Fruit fly (Drosophila melanogaster): ENCODE data around the gene exex.

Gene exex

DNA sequence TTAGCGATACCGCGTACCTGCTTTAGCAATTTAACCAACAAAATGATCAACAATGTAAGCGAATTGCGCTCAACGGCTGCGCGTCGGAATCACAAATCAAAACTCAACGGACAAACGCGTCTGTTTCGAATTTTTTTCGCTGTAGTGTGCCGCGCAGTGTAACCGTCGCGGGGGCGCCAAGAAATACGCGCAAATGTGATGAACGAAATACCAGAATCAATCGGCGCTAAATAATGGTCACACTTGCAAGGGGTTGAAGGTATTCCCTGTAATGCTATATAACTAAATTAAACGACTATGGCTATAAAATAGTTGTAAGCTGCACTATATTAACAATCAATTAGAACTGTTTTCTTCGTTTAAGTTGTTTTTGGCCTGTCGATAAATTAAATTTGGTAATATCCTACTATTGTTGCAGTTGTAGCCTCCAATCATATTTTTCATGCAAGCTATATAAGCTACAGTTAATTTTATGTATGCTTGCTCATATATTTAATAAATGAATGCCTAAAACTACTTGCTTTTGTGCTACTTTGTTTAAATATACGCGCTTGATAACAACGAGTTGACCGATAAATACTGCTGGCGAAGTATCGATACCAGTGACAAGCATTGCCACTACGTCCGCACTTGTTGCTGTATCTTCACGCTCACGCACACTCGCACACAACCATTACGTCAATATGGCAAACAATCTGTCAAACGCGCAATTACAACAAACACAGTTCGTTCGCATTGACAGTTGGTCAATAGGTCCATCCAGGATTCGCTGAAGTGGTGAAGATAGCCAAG is 36.0 kb upstream of the exex start, which contains the start of the genes pbl and CG8281 (continued):
- TF ChIP-seq CG13296 (GFP tag; optimal IDR thresholded peaks at IDR 0.05) (no peak), CG2889 (GFP tag; IDR thresholded peaks at IDR 0.05) (no peak), onecut (GFP tag; IDR thresholded peaks at IDR 0.05) (peak; percentile 21; the same call in 1 of the 2 replicates), CG9727 (GFP tag; optimal IDR thresholded peaks at IDR 0.05) (peak; percentile 55), CG16779 (GFP tag; IDR thresholded peaks at IDR 0.05) (no peak), dan (GFP tag; IDR thresholded peaks at IDR 0.05) (no peak), ash1 (GFP tag; optimal IDR thresholded peaks at IDR 0.05) (no peak), bigmax (GFP tag; optimal IDR thresholded peaks at IDR 0.05) (no peak), CTCF (GFP tag; optimal IDR thresholded peaks at IDR 0.05) (no peak), slp2 (GFP tag; optimal IDR thresholded peaks at IDR 0.05) (no peak), fd96Cb (tag; optimal IDR thresholded peaks at IDR 0.05) (peak; percentile 48), CoRest (tag; optimal IDR thresholded peaks at IDR 0.05) (peak; percentile 62), CG13123 (GFP tag; optimal IDR thresholded peaks at IDR 0.05) (peak; percentile 35), CG11504 (tag; optimal IDR thresholded peaks at IDR 0.05) (peak; percentile 64), Six4 (GFP tag; optimal IDR thresholded peaks at IDR 0.05) (peak; percentile 1), MESR4 (GFP tag; optimal IDR thresholded peaks at IDR 0.05) (peak; percentile 99), CG32772 (GFP tag; IDR thresholded peaks at IDR 0.05) (peak; percentile 50; the same call in 1 of the 2 replicates), fru (optimal IDR thresholded peaks at IDR 0.05) (peak; percentile 58), crp (GFP tag; optimal IDR thresholded peaks at IDR 0.05) (peak in 1 of 2 experiments; percentile 12), Sin3A (optimal IDR thresholded peaks at IDR 0.05) (peak; percentile 83), insv (GFP tag; optimal IDR thresholded peaks at IDR 0.05) (no peak), CG16813 (GFP tag; IDR thresholded peaks at IDR 0.05; ENCODE audit: partially characterized antibody) (peak; percentile 75), CG12659 (GFP tag; optimal IDR thresholded peaks at IDR 0.05) (peak; percentile 68), ro (GFP tag; IDR thresholded peaks at IDR 0.05) (no peak), tll (GFP tag; optimal IDR thresholded peaks at IDR 0.05) (no peak), TFAM (GFP tag; optimal IDR thresholded peaks at IDR 0.05) (no peak), CG2129 (GFP tag; IDR thresholded peaks at IDR 0.05; ENCODE audit: partially characterized antibody) (peak; percentile 45), CG31441 (GFP tag; IDR thresholded peaks at IDR 0.05) (peak; percentile 41; the same call in 1 of the 2 replicates), cwo (GFP tag; optimal IDR thresholded peaks at IDR 0.05) (peak; percentile 23)

DNA sequence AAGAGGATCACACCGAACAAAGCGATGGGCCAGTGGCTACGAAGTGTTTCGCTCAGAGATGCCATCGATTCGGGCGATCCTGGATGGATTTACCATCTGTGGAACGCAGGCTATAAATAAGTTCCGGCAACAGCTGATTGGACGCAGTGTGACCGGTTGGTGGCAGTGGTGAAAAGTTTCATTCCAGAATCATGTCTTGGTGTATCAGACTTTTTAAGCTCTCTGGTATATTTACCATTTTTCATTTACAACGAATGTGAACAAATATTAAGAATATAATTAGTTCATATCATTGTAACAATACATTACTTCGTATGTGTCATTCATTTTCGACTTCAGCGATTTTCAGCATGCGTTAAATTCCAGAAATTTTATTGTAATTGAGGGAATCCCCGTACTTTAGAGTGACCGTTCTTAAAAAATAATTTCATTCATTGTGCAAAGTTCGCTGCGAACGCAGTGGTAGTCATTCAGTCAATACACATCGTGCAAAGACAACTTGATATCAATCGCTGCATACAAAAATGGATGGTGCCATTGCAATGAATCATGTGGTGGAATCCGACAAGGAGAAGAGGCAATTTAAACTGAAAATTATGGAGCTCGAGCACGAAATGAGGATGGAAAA is 32.9 kb upstream of the exex start, which contains the start of gene Tmem43:
Gene Tmem43 (minus strand): TSS at position 152 of the 628 bp plus-strand sequence.
- TF ChIP-seq NFAT (GFP tag; IDR thresholded peaks at IDR 0.05) (no peak), CG17802 (tag; optimal IDR thresholded peaks at IDR 0.05) (no peak), crol (GFP tag; IDR thresholded peaks at IDR 0.05) (no peak), CG4424 (GFP tag; optimal IDR thresholded peaks at IDR 0.05) (no peak), CG1603 (tag; optimal IDR thresholded peaks at IDR 0.05) (peak; percentile 41), CG31388 (GFP tag; optimal IDR thresholded peaks at IDR 0.05) (no peak), ranshi (GFP tag; IDR thresholded peaks at IDR 0.05) (no peak), cg (GFP tag; optimal IDR thresholded peaks at IDR 0.05) (no peak), Poxn (GFP tag; IDR thresholded peaks at IDR 0.05) (no peak), Hr51 (GFP tag; optimal IDR thresholded peaks at IDR 0.05) (no peak), Dad (GFP tag; optimal IDR thresholded peaks at IDR 0.05) (no peak), bab2 (GFP tag; optimal IDR thresholded peaks at IDR 0.05) (no peak), Lhr (GFP tag; optimal IDR thresholded peaks at IDR 0.05) (peak; percentile 35), CG3726 (GFP tag; IDR thresholded peaks at IDR 0.05) (no peak), Rfx (GFP tag; IDR thresholded peaks at IDR 0.05) (no peak), hth (optimal IDR thresholded peaks at IDR 0.05) (no peak), Scr (GFP tag; IDR thresholded peaks at IDR 0.05; ENCODE audit: partially characterized antibody) (no peak), knrl (GFP tag; IDR thresholded peaks at IDR 0.05; ENCODE audit: partially characterized antibody) (0 out of 3 replicates have a peak, but pooled peaks have one; percentile 16), hkb (optimal IDR thresholded peaks at IDR 0.05) (no peak), hkb (GFP tag; IDR thresholded peaks at IDR 0.05) (no peak), CG15601 (tag; optimal IDR thresholded peaks at IDR 0.05) (no peak), crp (GFP tag; optimal IDR thresholded peaks at IDR 0.05) (peak in 1 of 2 experiments; percentile 86)

Measured in whole organism, embryonic.